Worm (Caenorhabditis elegans) whole organism, L4 larva: ENCODE results near the gene F36H9.5.

Source experiments
- D1046.2 ChIP-seq: fragments of 200-800 bp; sonication (Bioruptor generic); IDR thresholded peaks from 2 replicates; pipeline ENCODE4 v1.3.6; 2022; ENCODE audit warnings: missing genetic modification characterization, missing compliant biosample characterization
- F10B5.3 ChIP-seq: sonication (generic microtip); optimal IDR thresholded peaks from 2 replicates; lab custom pipeline; 2016; ENCODE audit warnings: mild to moderate bottlenecking, missing genetic modification characterization, missing compliant biosample characterization
- F37D6.2 ChIP-seq: sonication (generic microtip); optimal IDR thresholded peaks from 2 replicates; lab custom pipeline; 2016; ENCODE audit warnings: mild to moderate bottlenecking, missing genetic modification characterization, missing compliant biosample characterization
- F44E2.7 ChIP-seq: fragments of 200-800 bp; sonication (Bioruptor generic); IDR thresholded peaks from 2 replicates; pipeline ENCODE4 v2.1.2; 2022; ENCODE audit warnings: missing genetic modification characterization, missing compliant biosample characterization
- T26A8.4 ChIP-seq: fragments of 200-800 bp; sonication (Bioruptor generic); IDR thresholded peaks from 2 replicates; pipeline ENCODE4 v1.3.6; 2022; ENCODE audit warnings: missing genetic modification characterization, missing compliant biosample characterization
- Y48G9A.11 ChIP-seq: fragments of 200-800 bp; sonication (Bioruptor generic); IDR thresholded peaks from 2 replicates; pipeline ENCODE4 v1.3.6; 2022; ENCODE audit warnings: missing genetic modification reagents, missing genetic modification characterization, missing compliant biosample characterization
- ZK337.2 ChIP-seq: fragments of 200-800 bp; sonication (Bioruptor generic); IDR thresholded peaks from 2 replicates; pipeline ENCODE4 v1.3.6; 2022; ENCODE audit warnings: missing genetic modification reagents, missing genetic modification characterization, missing compliant biosample characterization
- aha-1 ChIP-seq: fragments of 150-350 bp; peaks from one replicate; lab custom pipeline; 2014; ENCODE audit warnings: missing biosample characterization, missing genetic modification characterization
- ceh-20 ChIP-seq: fragments of 200-800 bp; sonication (Bioruptor generic); IDR thresholded peaks from 2 replicates; pipeline ENCODE4 v1.3.6; 2022; ENCODE audit warnings: missing genetic modification reagents, missing genetic modification characterization, missing compliant biosample characterization
- ceh-44 ChIP-seq: fragments of 200-800 bp; sonication (Bioruptor generic); IDR thresholded peaks from 2 replicates; pipeline ENCODE4 v1.3.6; 2022; ENCODE audit warnings: missing genetic modification reagents, missing genetic modification characterization, missing compliant biosample characterization
- ceh-82 ChIP-seq: sonication (generic microtip); optimal IDR thresholded peaks from 2 replicates; lab custom pipeline; 2017; ENCODE audit warnings: missing biosample characterization, missing genetic modification characterization
- ctbp-1 ChIP-seq: fragments of 200-800 bp; sonication (Bioruptor generic); IDR thresholded peaks from 2 replicates; pipeline ENCODE4 v1.3.6; 2022; ENCODE audit warnings: missing genetic modification reagents, missing genetic modification characterization, missing compliant biosample characterization
- daf-16 ChIP-seq, 3 experiments: sonication (generic microtip); optimal IDR thresholded peaks; 2 replicates each; lab custom pipeline; 2016 to 2017; ENCODE audit warnings: missing genetic modification characterization in 3 of 3, missing genetic modification reagents in 3 of 3, mild to moderate bottlenecking in 2 of 3, missing compliant biosample characterization in 2 of 3, missing biosample characterization in 1 of 3, moderate library complexity in 1 of 3
- daf-19 ChIP-seq: fragments of 200-800 bp; sonication (Bioruptor generic); conservative IDR thresholded peaks from 2 replicates; pipeline ENCODE4 v1.3.6; 2022; ENCODE audit warnings: missing genetic modification characterization, missing compliant biosample characterization
- dpl-1 ChIP-seq: fragments of 150-350 bp; optimal IDR thresholded peaks from 2 replicates; lab custom pipeline; 2014; ENCODE audit warnings: missing biosample characterization, missing genetic modification reagents, missing genetic modification characterization
- dve-1 ChIP-seq: sonication (generic microtip); optimal IDR thresholded peaks from 2 replicates; lab custom pipeline; 2017; ENCODE audit warnings: antibody characterized with exemption, mild to moderate bottlenecking, missing genetic modification characterization, missing compliant biosample characterization; ENCODE audit not compliant: insufficient read depth
- egl-27 ChIP-seq: sonication (generic microtip); optimal IDR thresholded peaks from 3 replicates; lab custom pipeline; 2017; ENCODE audit warnings: missing biosample characterization, missing genetic modification reagents, missing genetic modification characterization
- egl-43 ChIP-seq: fragments of 200-800 bp; sonication (Bioruptor generic); IDR thresholded peaks from 2 replicates; pipeline ENCODE4 v1.3.6; 2022; ENCODE audit warnings: missing genetic modification reagents, missing genetic modification characterization, missing compliant biosample characterization
- hif-1 ChIP-seq, 2 experiments: sonication (generic microtip); optimal IDR thresholded peaks; 2 replicates each; lab custom pipeline; 2016 to 2017; ENCODE audit warnings: missing compliant biosample characterization in 2 of 2, missing genetic modification characterization in 2 of 2, missing genetic modification reagents in 2 of 2, missing genotype in 2 of 2, mild to moderate bottlenecking in 1 of 2
- hlh-11 ChIP-seq: fragments of 200-800 bp; sonication (Bioruptor generic); optimal IDR thresholded peaks from 2 replicates; lab custom pipeline; 2018; ENCODE audit warnings: mild to moderate bottlenecking, missing genetic modification characterization, missing compliant biosample characterization
- hlh-30 ChIP-seq: sonication (generic microtip); optimal IDR thresholded peaks from 2 replicates; lab custom pipeline; 2017; ENCODE audit warnings: antibody characterized with exemption, mild to moderate bottlenecking, missing genetic modification characterization, missing compliant biosample characterization; ENCODE audit not compliant: insufficient read depth
- hmg-1.1 ChIP-seq: fragments of 200-800 bp; sonication (Bioruptor generic); IDR thresholded peaks from 2 replicates; pipeline ENCODE4 v1.3.6; 2022; ENCODE audit warnings: missing genetic modification reagents, missing genetic modification characterization, missing compliant biosample characterization
- lim-7 ChIP-seq: fragments of 200-800 bp; sonication (Bioruptor generic); IDR thresholded peaks from 2 replicates; pipeline ENCODE4 v1.3.6; 2022; ENCODE audit warnings: missing genetic modification characterization, missing compliant biosample characterization
- lin-38 ChIP-seq: fragments of 200-800 bp; sonication (Bioruptor generic); IDR thresholded peaks from 2 replicates; pipeline ENCODE4 v1.3.6; 2022; ENCODE audit warnings: missing genetic modification reagents, missing genetic modification characterization, missing compliant biosample characterization
- madf-5 ChIP-seq, 2 experiments: fragments of 200-800 bp; sonication (Bioruptor generic); IDR thresholded peaks; 2 replicates each; pipeline ENCODE4 v1.3.6; 2022; ENCODE audit warnings: missing compliant biosample characterization in 2 of 2, missing genetic modification characterization in 2 of 2
- mdl-1 ChIP-seq, 2 experiments: fragments of 150-350 bp in 1 of 2; sonication (generic microtip) in 1 of 2; optimal IDR thresholded peaks; 2 replicates each; lab custom pipeline; 2014 to 2017; ENCODE audit warnings: missing biosample characterization in 2 of 2, missing genetic modification characterization in 2 of 2
- mdt-29 ChIP-seq: fragments of 200-800 bp; sonication (Bioruptor generic); IDR thresholded peaks from 2 replicates; pipeline ENCODE4 v1.3.6; 2022; ENCODE audit warnings: missing genetic modification reagents, missing genetic modification characterization, missing compliant biosample characterization
- mep-1 ChIP-seq: fragments of 150-350 bp; sonication (generic microtip); optimal IDR thresholded peaks from 3 replicates; lab custom pipeline; 2014; ENCODE audit warnings: missing biosample characterization, missing genetic modification characterization
- mxl-2 ChIP-seq: fragments of 200-800 bp; sonication (Bioruptor generic); conservative IDR thresholded peaks from 2 replicates; pipeline ENCODE4 v1.3.6; 2022; ENCODE audit warnings: missing genetic modification reagents, missing genetic modification characterization, missing compliant biosample characterization
- mxl-3 ChIP-seq: fragments of 200-800 bp; sonication (Bioruptor generic); optimal IDR thresholded peaks from 2 replicates; lab custom pipeline; 2018; ENCODE audit warnings: mild to moderate bottlenecking, missing genetic modification characterization, missing compliant biosample characterization
- nhr-11 ChIP-seq: fragments of 150-350 bp; optimal IDR thresholded peaks from 2 replicates; lab custom pipeline; 2014; ENCODE audit warnings: missing biosample characterization, missing genetic modification characterization
- nhr-25 ChIP-seq: sonication (generic microtip); optimal IDR thresholded peaks from 2 replicates; lab custom pipeline; 2017; ENCODE audit warnings: missing genetic modification characterization, mild to moderate bottlenecking, missing compliant biosample characterization, antibody characterized with exemption, moderate library complexity, borderline replicate concordance; ENCODE audit not compliant: insufficient read depth
- pha-4 ChIP-seq, 2 experiments: fragments of 150-350 bp in 1 of 2; fragments of 200-800 bp in 1 of 2; sonication (Bioruptor generic) in 1 of 2; IDR thresholded peaks in 1 of 2; optimal IDR thresholded peaks in 1 of 2; 2 replicates each; pipeline versions ENCODE4 v1.3.6 to Lab custom; 2014 to 2022; ENCODE audit warnings: missing genetic modification characterization in 2 of 2, missing genetic modification reagents in 2 of 2, missing biosample characterization in 1 of 2, missing compliant biosample characterization in 1 of 2
- rbr-2 ChIP-seq: sonication (generic microtip); optimal IDR thresholded peaks from 2 replicates; lab custom pipeline; 2016; ENCODE audit warnings: missing genotype, missing genetic modification characterization, missing compliant biosample characterization
- saeg-2 ChIP-seq: fragments of 200-800 bp; sonication (Bioruptor generic); IDR thresholded peaks from 2 replicates; pipeline ENCODE4 v1.3.6; 2022; ENCODE audit warnings: missing genetic modification reagents, missing genetic modification characterization, missing compliant biosample characterization
- skn-1 ChIP-seq: fragments of 150-350 bp; optimal IDR thresholded peaks from 2 replicates; lab custom pipeline; 2014; ENCODE audit warnings: missing biosample characterization, missing genetic modification characterization
- unc-62 ChIP-seq, 3 experiments: fragments of 150-350 bp in 1 of 3; sonication (generic microtip); optimal IDR thresholded peaks in 2 of 3; peaks in 1 of 3; 1 replicate in 1 of 3; 2 replicates in 2 of 3; lab custom pipeline; 2014 to 2017; ENCODE audit warnings: missing biosample characterization in 3 of 3, missing genetic modification characterization in 3 of 3, missing genetic modification reagents in 3 of 3, missing genotype in 1 of 3
- zag-1 ChIP-seq: fragments of 150-350 bp; optimal IDR thresholded peaks from 2 replicates; lab custom pipeline; 2014; ENCODE audit warnings: missing biosample characterization, missing genetic modification characterization
- zfp-3 ChIP-seq: fragments of 200-800 bp; sonication (Bioruptor generic); conservative IDR thresholded peaks from 2 replicates; pipeline ENCODE4 v1.3.6; 2022; ENCODE audit warnings: missing genetic modification reagents, missing genetic modification characterization, missing compliant biosample characterization
- zip-11 ChIP-seq: fragments of 200-800 bp; sonication (Bioruptor generic); IDR thresholded peaks from 2 replicates; pipeline ENCODE4 v1.3.6; 2022; ENCODE audit warnings: missing genetic modification characterization, missing compliant biosample characterization
- ztf-7 ChIP-seq: fragments of 150-350 bp; optimal IDR thresholded peaks from 2 replicates; lab custom pipeline; 2014; ENCODE audit warnings: missing biosample characterization, missing genetic modification characterization

Gene F36H9.5

DNA sequence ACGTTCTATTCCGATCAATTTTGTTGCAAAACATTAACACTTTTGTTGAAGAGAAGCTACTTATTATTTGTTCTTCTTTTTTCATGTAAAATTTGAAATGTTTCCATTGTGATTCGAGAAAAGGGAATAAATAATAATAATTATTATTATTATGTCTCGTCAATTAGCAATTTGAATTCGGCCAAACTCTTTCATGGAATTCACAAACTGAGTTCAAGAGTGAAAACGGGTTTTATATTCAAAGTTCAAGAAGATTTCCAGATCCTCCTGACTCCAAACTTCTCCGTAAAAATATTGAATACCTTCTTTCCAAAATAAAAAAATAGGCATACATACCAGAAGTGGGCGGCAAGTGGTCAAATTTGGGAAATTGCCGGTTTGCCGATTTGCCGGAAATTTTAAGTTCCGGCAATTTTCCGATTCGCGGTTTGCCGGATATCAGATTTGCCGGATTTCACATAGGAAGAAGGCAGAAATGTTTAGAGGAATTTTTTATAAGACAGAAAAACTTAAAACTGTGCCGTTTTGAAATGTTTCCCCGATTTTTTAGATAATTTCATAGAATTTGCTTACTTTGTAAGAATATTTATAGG is 24.0 kb upstream of the F36H9.5 start (continued):
- no peak for TF ChIP-seq mxl-2 (GFP tag; lab: Robert Waterston, UW)
- TF ChIP-seq unc-62 (GFP tag; optimal IDR thresholded peaks at IDR 0.05 in 1 of 2; lab: Kevin White, UChicago): no peak
- no peak for TF ChIP-seq unc-62 (tag; optimal IDR thresholded peaks at IDR 0.05; lab: Kevin White, UChicago)
- TF ChIP-seq F10B5.3 (tag; lab: Kevin White, UChicago): no peak
- TF ChIP-seq F44E2.7: no peak
- no peak for TF ChIP-seq mdt-29 (GFP tag; lab: Robert Waterston, UW)
- TF ChIP-seq mdl-1 (tag; optimal IDR thresholded peaks at IDR 0.05; lab: Kevin White, UChicago): no peak
- no peak for TF ChIP-seq daf-16 (GFP tag; optimal IDR thresholded peaks at IDR 0.05; lab: Kevin White, UChicago)
- peak; percentile 14 for TF ChIP-seq daf-16 (tag; optimal IDR thresholded peaks at IDR 0.05; lab: Kevin White, UChicago)
- TF ChIP-seq lim-7 (GFP tag; lab: Robert Waterston, UW): 0 out of 2 replicates have a peak, but pooled peaks have one; percentile 19
- TF ChIP-seq saeg-2 (GFP tag; lab: Robert Waterston, UW): no peak
- no peak for TF ChIP-seq nhr-11 (tag; lab: Kevin White, UChicago)
- TF ChIP-seq mxl-3 (GFP tag; lab: Kevin White, UChicago): peak; percentile 31
- peak; percentile 44 for TF ChIP-seq aha-1 (tag; lab: Kevin White, UChicago)
- peak; percentile 46; the same call in 1 of the 2 replicates for TF ChIP-seq zfp-3 (GFP tag; lab: Robert Waterston, UW)
- TF ChIP-seq daf-19 (GFP tag; lab: Robert Waterston, UW): no peak
- TF ChIP-seq, all 104 proteins: peak for 7

DNA sequence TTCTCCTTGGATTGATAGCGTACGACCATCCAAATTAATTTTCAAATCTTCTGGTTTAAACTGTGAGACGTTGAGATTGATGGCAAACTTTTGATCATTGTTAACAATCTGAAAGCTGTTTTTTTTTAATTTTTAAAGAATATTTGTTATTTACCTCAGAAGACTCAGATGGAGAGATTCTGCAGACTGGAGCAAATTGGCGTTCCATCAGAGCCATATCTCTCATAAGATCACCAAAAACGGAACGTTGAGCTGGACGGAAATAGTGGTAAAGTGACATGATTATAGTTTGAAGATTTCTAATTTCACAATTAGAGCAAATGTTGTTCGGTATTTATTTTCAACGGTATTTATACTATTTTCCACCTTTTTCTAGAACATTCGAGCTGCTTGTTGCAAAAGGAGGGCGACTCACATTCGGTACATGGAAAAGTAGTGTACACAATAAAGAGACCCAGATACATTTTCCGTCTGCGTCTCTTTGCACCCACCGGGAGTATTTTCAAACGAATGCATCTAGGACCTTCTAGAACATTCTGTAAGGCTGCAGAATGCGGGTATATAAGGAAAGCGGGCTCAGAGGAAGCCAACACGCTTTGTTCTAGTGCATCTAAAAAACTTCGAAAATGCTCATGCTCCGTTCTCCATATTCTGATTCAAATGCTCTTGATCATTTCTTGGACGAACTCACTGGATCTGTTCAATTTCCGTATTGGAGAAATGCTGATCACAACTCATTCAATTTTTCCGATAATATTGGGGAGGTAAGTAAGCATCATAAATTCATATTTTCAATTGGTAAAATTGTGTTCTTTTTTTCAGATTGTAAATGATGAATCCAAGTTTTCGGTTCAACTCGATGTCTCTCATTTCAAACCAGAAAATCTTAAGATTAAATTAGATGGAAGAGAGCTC is 23.1 kb upstream of the F36H9.5 start, which contains the start of the genes hsp-16.2 and hsp-16.41:
Gene hsp-16.2 (minus strand): TSS at position 313 of the 915 bp plus-strand sequence.
Gene hsp-16.41 (plus strand): TSS at position 534 of the 915 bp plus-strand sequence.
- TF ChIP-seq hmg-1.1 (GFP tag; lab: Robert Waterston, UW): peak; percentile 53
- peak; percentile 59; the same call in 1 of the 2 replicates for TF ChIP-seq ctbp-1 (GFP tag; lab: Robert Waterston, UW)
- TF ChIP-seq daf-16 (GFP tag; optimal IDR thresholded peaks at IDR 0.05; lab: Kevin White, UChicago): peak in 1 of 2 experiments; percentile 90
- peak; percentile 77 for TF ChIP-seq daf-16 (tag; optimal IDR thresholded peaks at IDR 0.05; lab: Kevin White, UChicago)
- TF ChIP-seq egl-43: no peak
- peak; percentile 40 for TF ChIP-seq hlh-30 (tag; lab: Kevin White, UChicago)
- peak; percentile 46 for TF ChIP-seq mxl-3 (GFP tag; lab: Kevin White, UChicago)
- TF ChIP-seq ceh-82 (tag; lab: Kevin White, UChicago): no peak
- no peak for TF ChIP-seq ceh-44
- peak; percentile 64 for TF ChIP-seq pha-4 (GFP tag; IDR thresholded peaks at IDR 0.05; lab: Robert Waterston, UW)
- no peak for TF ChIP-seq pha-4 (tag; optimal IDR thresholded peaks at IDR 0.05; lab: Kevin White, UChicago)
- 0 out of 2 replicates have a peak, but pooled peaks have one; percentile 38 for TF ChIP-seq D1046.2
- TF ChIP-seq hif-1 (tag; optimal IDR thresholded peaks at IDR 0.05; lab: Kevin White, UChicago): no peak
- TF ChIP-seq ZK337.2 (GFP tag; lab: Robert Waterston, UW): no peak
- TF ChIP-seq lim-7 (GFP tag; lab: Robert Waterston, UW): no peak
- no peak; the same call in 1 of the 2 replicates for TF ChIP-seq T26A8.4
- TF ChIP-seq Y48G9A.11 (GFP tag; lab: Robert Waterston, UW): no peak
- 0 out of 2 replicates have a peak, but pooled peaks have one; percentile 45 for TF ChIP-seq saeg-2 (GFP tag; lab: Robert Waterston, UW)
- peak; percentile 27 for TF ChIP-seq dpl-1
- no peak for TF ChIP-seq skn-1 (tag; lab: Kevin White, UChicago)
- TF ChIP-seq mdt-29 (GFP tag; lab: Robert Waterston, UW): peak; percentile 97
- TF ChIP-seq ztf-7 (tag; lab: Kevin White, UChicago): peak; percentile 34
- TF ChIP-seq zip-11: no peak
- TF ChIP-seq rbr-2: peak; percentile 59
- peak in 1 of 2 experiments; percentile 29 for TF ChIP-seq unc-62 (GFP tag; optimal IDR thresholded peaks at IDR 0.05 in 1 of 2; lab: Kevin White, UChicago)
- no peak for TF ChIP-seq unc-62 (tag; optimal IDR thresholded peaks at IDR 0.05; lab: Kevin White, UChicago)
- no peak for TF ChIP-seq aha-1 (tag; lab: Kevin White, UChicago)
- TF ChIP-seq mep-1 (tag; lab: Kevin White, UChicago): peak; percentile 23
- TF ChIP-seq madf-5 (GFP tag; IDR thresholded peaks at IDR 0.05; lab: Robert Waterston, UW): 0 out of 4 replicates have a peak, but pooled peaks of 1 of the 2 experiments have one; percentile 42
- TF ChIP-seq ceh-20 (GFP tag; lab: Robert Waterston, UW): peak; percentile 60; the same call in 1 of the 2 replicates
- TF ChIP-seq nhr-25 (tag; lab: Kevin White, UChicago): no peak
- peak; percentile 66 for TF ChIP-seq dve-1 (tag; lab: Kevin White, UChicago)
- peak; percentile 73 for TF ChIP-seq hlh-11
- no peak for TF ChIP-seq zag-1 (tag; lab: Kevin White, UChicago)
- TF ChIP-seq lin-38 (GFP tag; lab: Robert Waterston, UW): peak; percentile 45
- TF ChIP-seq F37D6.2 (tag; lab: Kevin White, UChicago): peak; percentile 21
- no peak for TF ChIP-seq egl-27
